Worm (Caenorhabditis elegans) whole organism, L4/young adult: Measurements from ENCODE around the gene ecps-1.

Source experiments
- W03F9.2 ChIP-seq: fragments of 150-350 bp; optimal IDR thresholded peaks from 2 replicates; lab custom pipeline; 2014; ENCODE audit warnings: missing biosample characterization, missing genetic modification characterization
- dao-5 ChIP-seq: sonication (generic microtip); optimal IDR thresholded peaks from 2 replicates; lab custom pipeline; 2016; ENCODE audit warnings: missing genotype, missing genetic modification characterization, moderate library complexity, missing compliant biosample characterization
- him-1 ChIP-seq: sonication (generic microtip); optimal IDR thresholded peaks from 2 replicates; lab custom pipeline; 2016; ENCODE audit warnings: missing genotype, missing genetic modification reagents, missing genetic modification characterization, missing compliant biosample characterization

DNA sequence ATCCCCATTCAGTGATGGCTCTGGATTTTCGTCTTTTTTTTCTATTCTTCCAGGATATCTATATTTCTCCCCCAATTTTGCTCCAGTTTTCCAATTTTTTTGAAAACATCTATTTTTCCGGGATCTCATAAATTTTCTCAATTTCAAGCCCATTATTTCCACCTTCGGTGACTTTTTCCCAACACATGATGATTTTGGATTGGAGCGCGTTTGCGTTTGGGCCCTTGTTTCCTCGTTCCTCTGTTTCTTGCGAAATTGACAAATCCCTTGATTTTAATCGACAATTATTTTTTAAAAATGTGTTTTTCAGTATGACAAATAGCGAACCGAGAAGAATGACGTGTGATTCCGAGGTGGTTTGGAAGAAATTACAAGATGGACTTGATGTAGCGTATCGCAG lies 10.6 kb upstream of the ecps-1 start, which contains the start of gene cul-1:
- TF ChIP-seq him-1 (tag; lab: Kevin White, UChicago) = no peak
- TF ChIP-seq dao-5 (tag; lab: Kevin White, UChicago) = no peak
- no peak for TF ChIP-seq W03F9.2 (tag; lab: Kevin White, UChicago)
